Fruit fly (Drosophila melanogaster): Measurements from ENCODE around the gene CG6013.

The CG6013 gene

DNA sequence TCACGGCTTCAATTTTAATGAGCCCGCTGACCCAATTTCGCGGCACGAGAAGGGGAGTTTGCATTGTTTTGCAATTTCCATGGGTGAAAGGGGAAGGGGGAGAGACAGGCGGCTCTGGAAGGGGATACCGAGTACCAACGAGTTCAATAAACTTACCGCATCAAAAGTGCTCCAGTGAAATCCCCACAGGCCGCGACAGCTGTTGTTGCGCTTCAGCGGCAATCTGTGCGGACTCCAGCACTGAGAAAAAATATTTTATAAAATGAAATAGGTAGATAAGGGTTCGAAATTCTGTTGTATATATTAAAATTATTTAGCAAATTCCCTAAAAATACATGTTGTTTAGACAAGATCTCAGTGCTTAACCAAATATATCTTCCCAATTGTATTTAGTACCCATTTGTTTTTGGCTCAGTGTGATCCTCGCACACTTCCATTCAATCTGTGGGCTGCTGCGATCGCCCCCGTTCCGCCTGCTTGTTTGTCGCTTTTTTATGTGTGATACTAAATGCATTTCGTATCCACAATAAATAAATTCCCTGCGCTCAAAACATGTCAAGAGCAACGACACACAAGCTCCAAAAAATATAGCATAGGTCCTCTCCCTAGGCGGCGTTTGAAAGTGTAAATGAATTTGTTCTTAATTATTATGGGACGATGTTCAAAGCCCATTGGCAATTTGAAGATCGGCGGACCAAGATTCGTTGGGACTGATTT lies 35.6 kb upstream of the CG6013 start (continued):
- TF ChIP-seq Doc3 (GFP tag; IDR thresholded peaks at IDR 0.05; ENCODE audit: partially characterized antibody): no peak
- peak; percentile 82 for TF ChIP-seq Ssrp (tag; optimal IDR thresholded peaks at IDR 0.05)
- TF ChIP-seq jumu (GFP tag; optimal IDR thresholded peaks at IDR 0.05): peak; percentile 36
- peak; percentile 73; the same call in 1 of the 3 replicates for TF ChIP-seq so (GFP tag; IDR thresholded peaks at IDR 0.05)
- no peak for TF ChIP-seq Trl (optimal IDR thresholded peaks at IDR 0.05)
- peak; percentile 53 for TF ChIP-seq Trl (GFP tag; optimal IDR thresholded peaks at IDR 0.05)
- peak; percentile 64 for TF ChIP-seq fd64A (GFP tag; optimal IDR thresholded peaks at IDR 0.05)
- no peak for TF ChIP-seq CG2129 (GFP tag; IDR thresholded peaks at IDR 0.05; ENCODE audit: partially characterized antibody)
- no peak for TF ChIP-seq bbx (GFP tag; IDR thresholded peaks at IDR 0.05; ENCODE audit: partially characterized antibody)
- peak; percentile 34 for TF ChIP-seq CG4282 (GFP tag; optimal IDR thresholded peaks at IDR 0.05)
- peak; percentile 12 for TF ChIP-seq Sry-β (GFP tag; optimal IDR thresholded peaks at IDR 0.05)
- peak; percentile 42 for TF ChIP-seq scrt (GFP tag; optimal IDR thresholded peaks at IDR 0.05)
- TF ChIP-seq ro (GFP tag; IDR thresholded peaks at IDR 0.05): peak; percentile 54
- TF ChIP-seq da (GFP tag; optimal IDR thresholded peaks at IDR 0.05): peak; percentile 45
- peak; percentile 90 for TF ChIP-seq CG17359 (tag; optimal IDR thresholded peaks at IDR 0.05)
- TF ChIP-seq wdn (GFP tag; IDR thresholded peaks at IDR 0.05): 0 out of 2 replicates have a peak, but pooled peaks have one; percentile 26
- peak; percentile 94 for TF ChIP-seq Sox102F (GFP tag; optimal IDR thresholded peaks at IDR 0.05)
- no peak for TF ChIP-seq sug (tag; optimal IDR thresholded peaks at IDR 0.05)
- peak; percentile 44 to 52 for TF ChIP-seq Pdp1 (GFP tag; optimal IDR thresholded peaks at IDR 0.05)
- TF ChIP-seq ems (GFP tag; optimal IDR thresholded peaks at IDR 0.05): peak; percentile 50
- TF ChIP-seq CG13424 (tag; optimal IDR thresholded peaks at IDR 0.05): peak; percentile 82
- peak; percentile 77 for TF ChIP-seq Spps (tag; optimal IDR thresholded peaks at IDR 0.05)
- TF ChIP-seq Hr51 (GFP tag; optimal IDR thresholded peaks at IDR 0.05): peak; percentile 12 to 88
- TF ChIP-seq CG13624 (GFP tag; optimal IDR thresholded peaks at IDR 0.05): no peak
- TF ChIP-seq Camta (GFP tag; optimal IDR thresholded peaks at IDR 0.05): peak; percentile 76
- TF ChIP-seq CG5245 (GFP tag; optimal IDR thresholded peaks at IDR 0.05): peak; percentile 75
- TF ChIP-seq CG2116 (GFP tag; optimal IDR thresholded peaks at IDR 0.05): peak; percentile 41
- TF ChIP-seq mld (GFP tag; IDR thresholded peaks at IDR 0.05; ENCODE audit: partially characterized antibody): no peak
- TF ChIP-seq Med (GFP tag): peak; percentile 86
- peak; percentile 85 for TF ChIP-seq stc (GFP tag; IDR thresholded peaks at IDR 0.05)
- no peak for TF ChIP-seq cato (GFP tag; optimal IDR thresholded peaks at IDR 0.05; ENCODE audit: borderline replicate concordance)
- TF ChIP-seq CG10267 (tag; optimal IDR thresholded peaks at IDR 0.05): peak; percentile 75
- TF ChIP-seq unc-4 (GFP tag; IDR thresholded peaks at IDR 0.05; ENCODE audit: partially characterized antibody): no peak
- TF ChIP-seq tna (GFP tag; IDR thresholded peaks at IDR 0.05; ENCODE audit: partially characterized antibody): no peak
- TF ChIP-seq corto (GFP tag; optimal IDR thresholded peaks at IDR 0.05): peak; percentile 2
- no peak for TF ChIP-seq CG14965 (GFP tag; optimal IDR thresholded peaks at IDR 0.05; ENCODE audit: borderline replicate concordance)
- peak; percentile 1 for TF ChIP-seq Nf-YC (tag; optimal IDR thresholded peaks at IDR 0.05)
- TF ChIP-seq lab (GFP tag; optimal IDR thresholded peaks at IDR 0.05): peak; percentile 75
- TF ChIP-seq CG12391 (tag; optimal IDR thresholded peaks at IDR 0.05): peak; percentile 86
- peak; percentile 74 for TF ChIP-seq CG18764 (GFP tag; optimal IDR thresholded peaks at IDR 0.05)
- peak; percentile 49 for TF ChIP-seq slbo (GFP tag; IDR thresholded peaks at IDR 0.05)
- TF ChIP-seq grau (tag; optimal IDR thresholded peaks at IDR 0.05): peak; percentile 75
- TF ChIP-seq ftz-f1 (GFP tag; optimal IDR thresholded peaks at IDR 0.05): no peak
- TF ChIP-seq TFAM (GFP tag; optimal IDR thresholded peaks at IDR 0.05): peak; percentile 49
- no peak for TF ChIP-seq GATAe (GFP tag; conservative IDR thresholded peaks at IDR 0.05)
- peak; percentile 25; the same call in 1 of the 2 replicates for TF ChIP-seq CG32532 (GFP tag; IDR thresholded peaks at IDR 0.05)
- peak; percentile 72 for TF ChIP-seq lbe (GFP tag; optimal IDR thresholded peaks at IDR 0.05)
- TF ChIP-seq vfl (GFP tag; optimal IDR thresholded peaks at IDR 0.05): no peak

All from whole organism, embryonic.